Fruit fly (Drosophila melanogaster) whole organism: ENCODE data around the gene CG12171.

ENCODE experiments used
- Dll ChIP-seq: fragments of >200 bp; optimal IDR thresholded peaks from 2 replicates; lab custom pipeline; 2017
- pan ChIP-seq: fragments of >200 bp; optimal IDR thresholded peaks from 2 replicates; lab custom pipeline; 2017
- psq ChIP-seq: fragments of >200 bp; optimal IDR thresholded peaks from 2 replicates; lab custom pipeline; 2017

dm6 chr3R:5682238-5682637 lies 48.8 kb downstream of the CG12171 start:
- TF ChIP-seq pan (lab: Kevin White, UChicago), result no peak
- no peak for TF ChIP-seq Dll
- TF ChIP-seq psq (lab: Kevin White, UChicago), result no peak
